Fruit fly (Drosophila melanogaster) whole organism, adult: ENCODE results near the gene Megf8.

ENCODE experiments used
- CG11617 ChIP-seq: fragments of 200-800 bp; sonication (Bioruptor generic); optimal IDR thresholded peaks from 2 replicates; lab custom pipeline; 2017; ENCODE audit warnings: mild to moderate bottlenecking, missing biosample characterization, missing genetic modification reagents, missing genetic modification characterization
- CG12768 ChIP-seq: fragments of 200-800 bp; sonication (Bioruptor generic); optimal IDR thresholded peaks from 2 replicates; lab custom pipeline; 2017; ENCODE audit warnings: missing biosample characterization, missing genetic modification characterization, mild to moderate bottlenecking, moderate library complexity, missing genetic modification reagents
- CG14711 ChIP-seq: fragments of 200-800 bp; sonication (Bioruptor generic); optimal IDR thresholded peaks from 2 replicates; lab custom pipeline; 2018; ENCODE audit warnings: missing biosample characterization, mild to moderate bottlenecking, missing genetic modification characterization, moderate library complexity
- CG1620 ChIP-seq: fragments of 200-800 bp; sonication (Bioruptor generic); optimal IDR thresholded peaks from 2 replicates; lab custom pipeline; 2016; ENCODE audit warnings: missing biosample characterization, missing genetic modification characterization
- CG33017 ChIP-seq: fragments of 200-800 bp; sonication (Bioruptor generic); optimal IDR thresholded peaks from 2 replicates; lab custom pipeline; 2018; ENCODE audit warnings: missing biosample characterization, mild to moderate bottlenecking, missing genetic modification characterization, moderate library complexity
- CG5204 ChIP-seq: fragments of 200-800 bp; sonication (Bioruptor generic); optimal IDR thresholded peaks from 2 replicates; lab custom pipeline; 2016; ENCODE audit warnings: missing biosample characterization, missing genetic modification characterization
- CG7045 ChIP-seq: fragments of 200-800 bp; sonication (Bioruptor generic); optimal IDR thresholded peaks from 2 replicates; lab custom pipeline; 2017; ENCODE audit warnings: missing biosample characterization, mild to moderate bottlenecking, missing genetic modification characterization
- CG7101 ChIP-seq: fragments of 200-800 bp; sonication (Bioruptor generic); optimal IDR thresholded peaks from 2 replicates; lab custom pipeline; 2018; ENCODE audit warnings: missing biosample characterization, mild to moderate bottlenecking, missing genetic modification characterization, moderate library complexity
- Clk ChIP-seq: fragments of 200-800 bp; sonication (Bioruptor generic); optimal IDR thresholded peaks from 2 replicates; lab custom pipeline; 2017; ENCODE audit warnings: missing biosample characterization, missing genetic modification characterization
- Crg-1 ChIP-seq: fragments of 200-800 bp; sonication (Bioruptor generic); optimal IDR thresholded peaks from 2 replicates; lab custom pipeline; 2016; ENCODE audit warnings: missing biosample characterization, missing genetic modification characterization
- Hr96 ChIP-seq: fragments of 200-800 bp; sonication (Bioruptor generic); optimal IDR thresholded peaks from 2 replicates; lab custom pipeline; 2016; ENCODE audit warnings: missing biosample characterization, missing genetic modification characterization
- Mnt ChIP-seq: fragments of 200-800 bp; sonication (Bioruptor generic); optimal IDR thresholded peaks from 2 replicates; lab custom pipeline; 2016; ENCODE audit warnings: missing biosample characterization, mild to moderate bottlenecking, missing genetic modification characterization
- bab1 ChIP-seq: fragments of 200-800 bp; sonication (Bioruptor generic); optimal IDR thresholded peaks from 3 replicates; lab custom pipeline; 2019; ENCODE audit warnings: missing biosample characterization, mild to moderate bottlenecking, missing genetic modification characterization, moderate library complexity
- cic ChIP-seq: fragments of 200-800 bp; sonication (Bioruptor generic); optimal IDR thresholded peaks from 2 replicates; lab custom pipeline; 2017; ENCODE audit warnings: missing biosample characterization, mild to moderate bottlenecking, missing genetic modification characterization, moderate library complexity
- cnc ChIP-seq, 2 experiments: fragments of >200 bp; optimal IDR thresholded peaks; 2 replicates each; lab custom pipeline; 2017
- kay ChIP-seq: fragments of 200-800 bp; sonication (Bioruptor generic); peaks from one replicate; lab custom pipeline; 2016; ENCODE audit warnings: missing biosample characterization, missing genetic modification characterization, borderline replicate concordance
- ovo ChIP-seq: fragments of 200-800 bp; sonication (Bioruptor generic); optimal IDR thresholded peaks from 2 replicates; lab custom pipeline; 2016; ENCODE audit warnings: missing biosample characterization, missing genetic modification characterization
- pad ChIP-seq: fragments of 200-800 bp; sonication (Bioruptor generic); optimal IDR thresholded peaks from 3 replicates; lab custom pipeline; 2017; ENCODE audit warnings: missing biosample characterization, missing genetic modification characterization, mild to moderate bottlenecking, moderate library complexity, missing genetic modification reagents
- tj ChIP-seq: fragments of 200-800 bp; sonication (Bioruptor generic); optimal IDR thresholded peaks from 3 replicates; lab custom pipeline; 2017; ENCODE audit warnings: missing biosample characterization, mild to moderate bottlenecking, missing genetic modification characterization, moderate library complexity
- toe ChIP-seq: fragments of 200-800 bp; sonication (Bioruptor generic); optimal IDR thresholded peaks from 2 replicates; lab custom pipeline; 2016; ENCODE audit warnings: missing biosample characterization, missing genetic modification characterization

The Megf8 gene

dm6 chr2L:8007160-8007876 is 36.0 kb upstream of the Megf8 start, which contains the start of gene Spn28Dc:
Gene Spn28Dc, minus strand, starts transcription at chr2L:8007210.
- peak; percentile 48 for TF ChIP-seq Crg-1 (GFP tag; lab: Kevin White, UChicago)
- no peak for TF ChIP-seq Hr96 (GFP tag; lab: Kevin White, UChicago)
- no peak for TF ChIP-seq CG7045 (GFP tag; lab: Kevin White, UChicago)
- no peak for TF ChIP-seq toe (GFP tag; lab: Kevin White, UChicago)
- no peak for TF ChIP-seq cnc (optimal IDR thresholded peaks at IDR 0.05; lab: Kevin White, UChicago)
- no peak for TF ChIP-seq CG14711 (tag; lab: Kevin White, UChicago)
- TF ChIP-seq CG33017 (tag; lab: Kevin White, UChicago), result no peak
- peak; percentile 6 for TF ChIP-seq tj
- TF ChIP-seq kay (GFP tag; lab: Kevin White, UChicago), result no peak
- TF ChIP-seq Mnt, result peak; percentile 8
- no peak for TF ChIP-seq CG5204
- TF ChIP-seq CG12768, result peak; percentile 44
- TF ChIP-seq CG7101 (tag; lab: Kevin White, UChicago), result no peak
- TF ChIP-seq cic (GFP tag; lab: Kevin White, UChicago), result peak; percentile 89
- TF ChIP-seq CG11617, result no peak
- TF ChIP-seq CG1620 (GFP tag; lab: Kevin White, UChicago), result no peak
- TF ChIP-seq bab1 (GFP tag; lab: Kevin White, UChicago), result no peak
- TF ChIP-seq ovo, result no peak
- TF ChIP-seq Clk (GFP tag; lab: Kevin White, UChicago), result no peak
- TF ChIP-seq pad (GFP tag; lab: Kevin White, UChicago), result no peak

DNA sequence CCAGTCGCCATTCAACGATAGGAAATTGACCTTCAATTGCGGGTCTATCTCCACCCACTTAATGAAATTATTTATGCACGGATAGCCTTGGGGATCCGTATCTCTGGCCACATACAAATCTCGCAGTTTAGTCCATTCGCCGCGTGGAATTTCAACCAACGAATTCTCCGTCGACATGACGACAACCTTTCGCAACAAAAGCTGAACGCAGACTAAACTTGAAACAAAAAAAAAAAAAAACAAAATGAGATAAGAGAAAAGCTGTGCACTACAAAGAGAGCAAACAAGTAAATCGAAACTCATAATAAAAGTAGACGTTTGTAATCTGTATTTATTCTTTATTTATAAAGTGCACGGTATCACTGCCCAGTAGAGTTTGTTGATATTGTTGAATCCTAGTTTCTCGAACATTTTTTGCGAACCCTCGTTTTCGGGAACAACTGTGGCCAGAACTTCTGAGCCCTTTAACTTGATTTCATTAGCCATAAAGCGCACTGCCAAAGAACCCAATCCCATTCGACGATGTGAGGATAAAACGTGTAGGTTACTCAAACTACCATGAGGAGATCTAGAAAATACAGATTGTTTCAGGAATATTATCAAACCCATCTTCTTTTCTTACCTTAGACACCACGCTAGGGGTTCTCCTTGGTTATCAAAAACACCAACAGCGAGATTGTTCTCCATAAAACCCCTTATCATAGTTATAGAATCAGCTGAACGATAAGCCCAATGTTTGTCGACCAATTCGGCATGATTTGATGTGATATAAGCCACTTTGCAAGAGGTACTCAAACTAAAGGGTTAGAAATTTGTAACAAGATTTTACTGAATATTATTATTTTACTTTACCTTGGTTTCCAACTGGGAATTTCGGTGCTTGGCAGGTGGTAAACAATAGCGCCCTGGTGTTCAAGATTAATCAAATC is 33.7 kb upstream of the Megf8 start, which contains the start of gene CG12560:
Gene CG12560 (minus strand): TSS at position 195 of the 929 bp plus-strand sequence.
- peak; percentile 91 for TF ChIP-seq Mnt
- no peak for TF ChIP-seq kay (GFP tag; lab: Kevin White, UChicago)
- TF ChIP-seq tj, result peak; percentile 32
- TF ChIP-seq CG7101 (tag; lab: Kevin White, UChicago), result peak; percentile 22
- TF ChIP-seq CG11617, result peak; percentile 20
- no peak for TF ChIP-seq ovo
- no peak for TF ChIP-seq CG5204
- TF ChIP-seq bab1 (GFP tag; lab: Kevin White, UChicago), result peak; percentile 21
- no peak for TF ChIP-seq cnc (optimal IDR thresholded peaks at IDR 0.05; lab: Kevin White, UChicago)
- TF ChIP-seq Clk (GFP tag; lab: Kevin White, UChicago), result no peak
- TF ChIP-seq Crg-1 (GFP tag; lab: Kevin White, UChicago), result no peak
- peak; percentile 36 for TF ChIP-seq CG33017 (tag; lab: Kevin White, UChicago)
- no peak for TF ChIP-seq toe (GFP tag; lab: Kevin White, UChicago)
- TF ChIP-seq CG7045 (GFP tag; lab: Kevin White, UChicago), result no peak
- TF ChIP-seq cic (GFP tag; lab: Kevin White, UChicago), result peak; percentile 32
- no peak for TF ChIP-seq CG14711 (tag; lab: Kevin White, UChicago)
- no peak for TF ChIP-seq CG1620 (GFP tag; lab: Kevin White, UChicago)
- TF ChIP-seq pad (GFP tag; lab: Kevin White, UChicago), result no peak
- TF ChIP-seq Hr96 (GFP tag; lab: Kevin White, UChicago), result no peak
- peak; percentile 28 for TF ChIP-seq CG12768

- TF ChIP-seq kay (GFP tag; lab: Kevin White, UChicago) (peak; percentile 7), CG7101 (tag; lab: Kevin White, UChicago) (no peak), CG11617 (no peak), Hr96 (GFP tag; lab: Kevin White, UChicago) (no peak), tj (peak; percentile 40), CG33017 (tag; lab: Kevin White, UChicago) (no peak), ovo (no peak), cnc (optimal IDR thresholded peaks at IDR 0.05; lab: Kevin White, UChicago) (no peak), Crg-1 (GFP tag; lab: Kevin White, UChicago) (no peak), CG12768 (no peak), CG1620 (GFP tag; lab: Kevin White, UChicago) (no peak), CG7045 (GFP tag; lab: Kevin White, UChicago) (no peak), toe (GFP tag; lab: Kevin White, UChicago) (no peak)
These were observed 32.4 kb upstream of the Megf8 start, which contains the start of the genes Glyat and Tg for dm6 chr2L:8010602-8011455. Gene Glyat, minus strand, starts transcription at chr2L:8010652. Gene Tg, plus strand, starts transcription at chr2L:8011405.

DNA sequence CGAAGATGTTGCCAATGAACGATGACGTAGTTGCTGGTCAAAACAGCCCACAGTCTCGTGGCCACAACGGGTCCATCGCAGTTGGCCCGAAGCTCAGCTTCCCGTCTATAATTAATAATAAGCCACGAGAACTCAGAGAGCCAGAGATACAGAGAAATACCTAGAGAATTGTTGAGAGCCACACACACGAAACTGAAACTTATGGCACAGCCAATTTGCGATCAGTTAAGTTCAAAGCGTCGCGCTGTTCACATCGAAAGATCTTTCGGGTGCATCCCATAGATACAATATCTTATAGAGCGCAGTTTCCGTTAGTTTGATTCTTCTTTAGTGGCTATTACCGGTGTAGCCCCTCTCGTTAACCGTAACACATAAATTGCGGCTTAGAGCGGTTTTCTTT is 30.7 kb upstream of the Megf8 start:
- TF ChIP-seq tj (no peak), ovo (no peak), Mnt (no peak), CG12768 (no peak), bab1 (GFP tag; lab: Kevin White, UChicago) (no peak), cic (GFP tag; lab: Kevin White, UChicago) (no peak), cnc (optimal IDR thresholded peaks at IDR 0.05; lab: Kevin White, UChicago) (no peak), CG7045 (GFP tag; lab: Kevin White, UChicago) (no peak), CG33017 (tag; lab: Kevin White, UChicago) (no peak), Clk (GFP tag; lab: Kevin White, UChicago) (no peak), CG1620 (GFP tag; lab: Kevin White, UChicago) (no peak), CG7101 (tag; lab: Kevin White, UChicago) (no peak), Hr96 (GFP tag; lab: Kevin White, UChicago) (no peak), Crg-1 (GFP tag; lab: Kevin White, UChicago) (no peak), CG5204 (no peak), kay (GFP tag; lab: Kevin White, UChicago) (no peak), pad (GFP tag; lab: Kevin White, UChicago) (no peak), CG11617 (no peak)
